Worm (Caenorhabditis elegans) whole organism, L4 larva: ENCODE results near the gene cpf-1.

Experiments used
- Y105C5A.15 ChIP-seq: fragments of 200-800 bp; sonication (Bioruptor generic); IDR thresholded peaks from 2 replicates; pipeline ENCODE4 v1.3.6; 2022; ENCODE audit warnings: missing genetic modification characterization, missing compliant biosample characterization
- Y48G9A.11 ChIP-seq: fragments of 200-800 bp; sonication (Bioruptor generic); IDR thresholded peaks from 2 replicates; pipeline ENCODE4 v1.3.6; 2022; ENCODE audit warnings: missing genetic modification reagents, missing genetic modification characterization, missing compliant biosample characterization
- aly-2 ChIP-seq: sonication (generic microtip); optimal IDR thresholded peaks from 2 replicates; lab custom pipeline; 2018; ENCODE audit warnings: missing biosample characterization, missing genetic modification characterization
- attf-4 ChIP-seq: sonication (generic microtip); optimal IDR thresholded peaks from 3 replicates; lab custom pipeline; 2017; ENCODE audit warnings: missing biosample characterization, missing genetic modification characterization
- ceh-82 ChIP-seq: sonication (generic microtip); optimal IDR thresholded peaks from 2 replicates; lab custom pipeline; 2017; ENCODE audit warnings: missing biosample characterization, missing genetic modification characterization
- hmg-1.1 ChIP-seq: fragments of 200-800 bp; sonication (Bioruptor generic); IDR thresholded peaks from 2 replicates; pipeline ENCODE4 v1.3.6; 2022; ENCODE audit warnings: missing genetic modification reagents, missing genetic modification characterization, missing compliant biosample characterization
- jun-1 ChIP-seq: fragments of 150-350 bp; optimal IDR thresholded peaks from 2 replicates; lab custom pipeline; 2014; ENCODE audit warnings: missing biosample characterization, missing genetic modification reagents, missing genetic modification characterization
- lim-7 ChIP-seq: fragments of 200-800 bp; sonication (Bioruptor generic); IDR thresholded peaks from 2 replicates; pipeline ENCODE4 v1.3.6; 2022; ENCODE audit warnings: missing genetic modification characterization, missing compliant biosample characterization
- lin-13 ChIP-seq: fragments of 150-350 bp; optimal IDR thresholded peaks from 2 replicates; lab custom pipeline; 2014; ENCODE audit warnings: missing biosample characterization, missing genetic modification reagents, missing genetic modification characterization
- mdl-1 ChIP-seq, 2 experiments: fragments of 150-350 bp in 1 of 2; sonication (generic microtip) in 1 of 2; optimal IDR thresholded peaks; 2 replicates each; lab custom pipeline; 2014 to 2017; ENCODE audit warnings: missing biosample characterization in 2 of 2, missing genetic modification characterization in 2 of 2
- mep-1 ChIP-seq: fragments of 150-350 bp; sonication (generic microtip); optimal IDR thresholded peaks from 3 replicates; lab custom pipeline; 2014; ENCODE audit warnings: missing biosample characterization, missing genetic modification characterization
- mxl-2 ChIP-seq: fragments of 200-800 bp; sonication (Bioruptor generic); conservative IDR thresholded peaks from 2 replicates; pipeline ENCODE4 v1.3.6; 2022; ENCODE audit warnings: missing genetic modification reagents, missing genetic modification characterization, missing compliant biosample characterization
- pha-4 ChIP-seq, 2 experiments: fragments of 150-350 bp in 1 of 2; fragments of 200-800 bp in 1 of 2; sonication (Bioruptor generic) in 1 of 2; IDR thresholded peaks in 1 of 2; optimal IDR thresholded peaks in 1 of 2; 2 replicates each; pipeline versions ENCODE4 v1.3.6 to Lab custom; 2014 to 2022; ENCODE audit warnings: missing genetic modification characterization in 2 of 2, missing genetic modification reagents in 2 of 2, missing biosample characterization in 1 of 2, missing compliant biosample characterization in 1 of 2
- ztf-11 ChIP-seq: fragments of 150-350 bp; optimal IDR thresholded peaks from 2 replicates; lab custom pipeline; 2014; ENCODE audit warnings: missing biosample characterization, missing genetic modification characterization

ce11 chrII:8587660-8588230, 14.5 kb downstream of the cpf-1 start:
- TF ChIP-seq ceh-82 (no peak), pha-4 (GFP tag; IDR thresholded peaks at IDR 0.05; lab: Robert Waterston, UW) (no peak), pha-4 (tag; optimal IDR thresholded peaks at IDR 0.05; lab: Kevin White, UChicago) (no peak), ztf-11 (tag; lab: Kevin White, UChicago) (no peak), mxl-2 (GFP tag; lab: Robert Waterston, UW) (no peak), hmg-1.1 (GFP tag; lab: Robert Waterston, UW) (no peak), lin-13 (GFP tag; lab: Kevin White, UChicago) (no peak), mep-1 (no peak), Y105C5A.15 (GFP tag; lab: Robert Waterston, UW) (no peak), aly-2 (tag; lab: Kevin White, UChicago) (no peak), mdl-1 (tag; optimal IDR thresholded peaks at IDR 0.05; lab: Kevin White, UChicago) (no peak), attf-4 (no peak), lim-7 (GFP tag; lab: Robert Waterston, UW) (no peak), jun-1 (tag; lab: Kevin White, UChicago) (no peak), Y48G9A.11 (no peak)
